Fruit fly (Drosophila melanogaster): ENCODE results near the gene Mur11Da.

DNA sequence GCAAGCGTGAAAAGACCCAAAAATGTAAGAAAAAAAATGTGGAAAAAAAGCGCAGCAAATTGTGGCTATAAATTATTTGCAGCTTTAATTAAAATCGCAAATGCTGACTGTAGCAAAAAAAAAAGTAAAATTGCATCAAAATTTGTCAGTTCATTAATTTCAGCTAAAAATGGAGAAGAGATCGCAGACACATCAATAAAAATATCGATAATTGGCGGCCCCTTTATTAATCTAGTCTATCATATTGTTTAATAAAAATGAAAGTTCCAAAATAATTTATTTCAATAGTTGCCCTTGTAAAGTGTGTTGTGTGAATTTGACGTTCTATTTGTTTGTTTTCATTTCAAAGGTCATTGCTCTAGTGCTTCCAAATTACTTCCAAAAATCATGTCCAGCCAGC, 16.5 kb downstream of the Mur11Da start, which contains the start of gene CG32643:
- TF ChIP-seq CG8632 (GFP tag; optimal IDR thresholded peaks at IDR 0.05), result no peak
- no peak for TF ChIP-seq lz (GFP tag; optimal IDR thresholded peaks at IDR 0.05)
- TF ChIP-seq CG31627 (GFP tag; optimal IDR thresholded peaks at IDR 0.05), result no peak
- no peak for TF ChIP-seq eg (GFP tag; IDR thresholded peaks at IDR 0.05)
- TF ChIP-seq Sox102F (GFP tag; optimal IDR thresholded peaks at IDR 0.05), result no peak
- no peak for TF ChIP-seq fd59A (GFP tag; optimal IDR thresholded peaks at IDR 0.05)
- no peak for TF ChIP-seq CG11762 (GFP tag; optimal IDR thresholded peaks at IDR 0.05; ENCODE audit: insufficient read depth)
- TF ChIP-seq Hr38 (GFP tag; optimal IDR thresholded peaks at IDR 0.05), result no peak
- no peak for TF ChIP-seq CG16779 (tag; optimal IDR thresholded peaks at IDR 0.05)
- no peak for TF ChIP-seq svp (GFP tag)
- TF ChIP-seq OdsH (GFP tag; optimal IDR thresholded peaks at IDR 0.05), result no peak

All from whole organism, prepupa.